Worm (Caenorhabditis elegans) whole organism, young adult: ENCODE results near the gene nhr-233.

Source experiments
- B0019.2 ChIP-seq: fragments of 200-800 bp; sonication (Bioruptor generic); conservative IDR thresholded peaks from 2 replicates; pipeline ENCODE4 v1.3.6; 2022; ENCODE audit warnings: missing genetic modification reagents, missing genetic modification characterization, missing compliant biosample characterization
- B0261.1 ChIP-seq: sonication (generic microtip); optimal IDR thresholded peaks from 2 replicates; lab custom pipeline; 2016; ENCODE audit warnings: mild to moderate bottlenecking, missing genetic modification characterization, moderate library complexity, missing compliant biosample characterization
- B0336.3 ChIP-seq: fragments of 200-800 bp; sonication (Bioruptor generic); IDR thresholded peaks from 2 replicates; pipeline ENCODE4 v1.3.6; 2022; ENCODE audit warnings: missing genetic modification characterization, missing compliant biosample characterization
- C06A6.2 ChIP-seq: fragments of 200-800 bp; sonication (Bioruptor generic); conservative IDR thresholded peaks from 2 replicates; pipeline ENCODE4 v1.3.6; 2022; ENCODE audit warnings: missing genetic modification characterization, missing compliant biosample characterization
- F10E7.11 ChIP-seq: sonication (generic microtip); optimal IDR thresholded peaks from 2 replicates; lab custom pipeline; 2017; ENCODE audit warnings: mild to moderate bottlenecking, missing genetic modification characterization, moderate library complexity, missing compliant biosample characterization
- F22D6.2 ChIP-seq: sonication (generic microtip); optimal IDR thresholded peaks from 2 replicates; lab custom pipeline; 2016; ENCODE audit warnings: mild to moderate bottlenecking, missing genetic modification characterization, missing compliant biosample characterization
- F23B12.7 ChIP-seq: sonication (generic microtip); optimal IDR thresholded peaks from 2 replicates; lab custom pipeline; 2017; ENCODE audit warnings: missing genetic modification characterization, mild to moderate bottlenecking, missing compliant biosample characterization, antibody characterized with exemption, moderate library complexity; ENCODE audit not compliant: insufficient read depth
- F52B5.7 ChIP-seq: sonication (generic microtip); optimal IDR thresholded peaks from 2 replicates; lab custom pipeline; 2016; ENCODE audit warnings: mild to moderate bottlenecking, missing genetic modification characterization, missing compliant biosample characterization
- K11D2.4 ChIP-seq: fragments of 200-800 bp; sonication (Bioruptor generic); IDR thresholded peaks from 2 replicates; pipeline ENCODE4 v1.3.6; 2022; ENCODE audit warnings: missing genetic modification reagents, missing genetic modification characterization, missing compliant biosample characterization
- T07F8.4 ChIP-seq: sonication (generic microtip); optimal IDR thresholded peaks from 2 replicates; lab custom pipeline; 2016; ENCODE audit warnings: mild to moderate bottlenecking, missing genetic modification characterization, moderate library complexity, missing compliant biosample characterization
- Y53G8AR.9 ChIP-seq: fragments of 200-800 bp; sonication (Bioruptor generic); conservative IDR thresholded peaks from 2 replicates; pipeline ENCODE4 v1.3.6; 2022; ENCODE audit warnings: missing genetic modification reagents, missing genetic modification characterization, missing compliant biosample characterization
- Y79H2A.3 ChIP-seq: fragments of 200-800 bp; sonication (Bioruptor generic); conservative IDR thresholded peaks from 2 replicates; pipeline ENCODE4 v1.3.6; 2022; ENCODE audit warnings: missing genetic modification reagents, missing genetic modification characterization, missing compliant biosample characterization
- Y95B8A.8 ChIP-seq: fragments of 200-800 bp; sonication (Bioruptor generic); IDR thresholded peaks from 2 replicates; pipeline ENCODE4 v1.3.6; 2022; ENCODE audit warnings: missing genetic modification reagents, missing genetic modification characterization, missing compliant biosample characterization
- attf-6 ChIP-seq: fragments of 200-800 bp; sonication (Bioruptor generic); IDR thresholded peaks from 2 replicates; pipeline ENCODE4 v1.3.6; 2022; ENCODE audit warnings: missing genetic modification reagents, missing genetic modification characterization, missing compliant biosample characterization
- bed-2 ChIP-seq: fragments of 200-800 bp; sonication (Bioruptor generic); IDR thresholded peaks from 2 replicates; pipeline ENCODE4 v1.3.6; 2022; ENCODE audit warnings: missing genetic modification reagents, missing genetic modification characterization, missing compliant biosample characterization
- cebp-2 ChIP-seq: fragments of 200-800 bp; sonication (Bioruptor generic); IDR thresholded peaks from 2 replicates; pipeline ENCODE4 v1.3.6; 2022; ENCODE audit warnings: missing genetic modification characterization, missing compliant biosample characterization
- ceh-40 ChIP-seq: fragments of 200-800 bp; sonication (Bioruptor generic); IDR thresholded peaks from 2 replicates; pipeline ENCODE4 v1.3.6; 2022; ENCODE audit warnings: missing genetic modification characterization, missing compliant biosample characterization
- ceh-91 ChIP-seq: fragments of 200-800 bp; sonication (Bioruptor generic); IDR thresholded peaks from 2 replicates; pipeline ENCODE4 v1.3.6; 2022; ENCODE audit warnings: missing genetic modification reagents, missing genetic modification characterization, missing compliant biosample characterization
- die-1 ChIP-seq: sonication (generic microtip); optimal IDR thresholded peaks from 2 replicates; lab custom pipeline; 2016; ENCODE audit warnings: missing genotype, mild to moderate bottlenecking, missing genetic modification characterization, missing compliant biosample characterization
- dox-1 ChIP-seq: fragments of 200-800 bp; sonication (Bioruptor generic); IDR thresholded peaks from 2 replicates; pipeline ENCODE4 v1.3.6; 2022; ENCODE audit warnings: missing genetic modification reagents, missing genetic modification characterization, missing compliant biosample characterization
- egrh-3 ChIP-seq: fragments of 200-800 bp; sonication (Bioruptor generic); IDR thresholded peaks from 2 replicates; pipeline ENCODE4 v1.3.6; 2022; ENCODE audit warnings: missing genetic modification reagents, missing genetic modification characterization, missing compliant biosample characterization
- ekl-4 ChIP-seq: fragments of 200-800 bp; sonication (Bioruptor generic); IDR thresholded peaks from 2 replicates; pipeline ENCODE4 v1.3.6; 2022; ENCODE audit warnings: missing genetic modification reagents, missing genetic modification characterization, missing compliant biosample characterization
- gei-17 ChIP-seq: fragments of 200-800 bp; sonication (Bioruptor generic); optimal IDR thresholded peaks from 2 replicates; lab custom pipeline; 2018; ENCODE audit warnings: mild to moderate bottlenecking, missing genetic modification characterization, missing compliant biosample characterization
- lag-1 ChIP-seq: fragments of 200-800 bp; sonication (Bioruptor generic); IDR thresholded peaks from 2 replicates; pipeline ENCODE4 v1.3.6; 2022; ENCODE audit warnings: missing genetic modification reagents, missing genetic modification characterization, missing compliant biosample characterization
- lin-40 ChIP-seq: sonication (generic microtip); optimal IDR thresholded peaks from 2 replicates; lab custom pipeline; 2016; ENCODE audit warnings: missing genetic modification characterization, mild to moderate bottlenecking, missing compliant biosample characterization, missing genotype, missing genetic modification reagents
- lin-54 ChIP-seq: fragments of 200-800 bp; sonication (Bioruptor generic); optimal IDR thresholded peaks from 2 replicates; lab custom pipeline; 2018; ENCODE audit warnings: mild to moderate bottlenecking, missing genetic modification characterization, missing compliant biosample characterization
- lir-1 ChIP-seq: fragments of 200-800 bp; sonication (Bioruptor generic); conservative IDR thresholded peaks from 2 replicates; pipeline ENCODE4 v1.3.6; 2022; ENCODE audit warnings: missing genetic modification reagents, missing genetic modification characterization, missing compliant biosample characterization
- lsl-1 ChIP-seq: fragments of 200-800 bp; sonication (Bioruptor generic); optimal IDR thresholded peaks from 2 replicates; lab custom pipeline; 2018; ENCODE audit warnings: mild to moderate bottlenecking, missing genetic modification characterization, moderate library complexity, missing compliant biosample characterization
- lsy-27 ChIP-seq: sonication (generic microtip); optimal IDR thresholded peaks from 2 replicates; lab custom pipeline; 2017; ENCODE audit warnings: missing genetic modification characterization, mild to moderate bottlenecking, missing compliant biosample characterization, antibody characterized with exemption, missing genotype, borderline replicate concordance; ENCODE audit not compliant: insufficient read depth
- mel-28 ChIP-seq: sonication (generic microtip); optimal IDR thresholded peaks from 2 replicates; lab custom pipeline; 2016; ENCODE audit warnings: borderline replicate concordance, mild to moderate bottlenecking, missing genetic modification characterization, missing compliant biosample characterization
- nhr-179 ChIP-seq: sonication (generic microtip); optimal IDR thresholded peaks from 2 replicates; lab custom pipeline; 2016; ENCODE audit warnings: mild to moderate bottlenecking, missing genetic modification characterization, missing compliant biosample characterization
- nhr-27 ChIP-seq: fragments of 200-800 bp; sonication (Bioruptor generic); optimal IDR thresholded peaks from 2 replicates; lab custom pipeline; 2018; ENCODE audit warnings: mild to moderate bottlenecking, missing genetic modification characterization, moderate library complexity, missing compliant biosample characterization
- nhr-80 ChIP-seq: sonication (generic microtip); optimal IDR thresholded peaks from 2 replicates; lab custom pipeline; 2016; ENCODE audit warnings: missing genetic modification characterization, missing compliant biosample characterization
- pbrm-1 ChIP-seq: fragments of 200-800 bp; sonication (Bioruptor generic); IDR thresholded peaks from 2 replicates; pipeline ENCODE4 v1.3.6; 2022; ENCODE audit warnings: missing genetic modification reagents, missing genetic modification characterization, missing compliant biosample characterization
- repo-1 ChIP-seq: sonication (generic microtip); optimal IDR thresholded peaks from 2 replicates; lab custom pipeline; 2017; ENCODE audit warnings: mild to moderate bottlenecking, missing genetic modification characterization, missing compliant biosample characterization
- sdz-38 ChIP-seq: sonication (generic microtip); optimal IDR thresholded peaks from 2 replicates; lab custom pipeline; 2016; ENCODE audit warnings: missing genotype, missing genetic modification characterization, missing compliant biosample characterization
- snpc-1.3 ChIP-seq: sonication (generic microtip); optimal IDR thresholded peaks from 2 replicates; lab custom pipeline; 2017; ENCODE audit warnings: missing genetic modification characterization, mild to moderate bottlenecking, missing compliant biosample characterization, antibody characterized with exemption, moderate library complexity, missing genotype, missing genetic modification reagents; ENCODE audit not compliant: insufficient read depth
- snpc-4 ChIP-seq, 5 experiments: fragments of 150-350 bp in 1 of 5; sonication (generic microtip) in 4 of 5; optimal IDR thresholded peaks; 2 replicates each; lab custom pipeline; 2014 to 2018; ENCODE audit warnings: missing genetic modification characterization in 5 of 5, missing biosample characterization in 3 of 5, antibody characterized with exemption in 2 of 5, mild to moderate bottlenecking in 2 of 5, missing compliant biosample characterization in 2 of 5, missing genotype in 2 of 5, moderate library complexity in 2 of 5, missing genetic modification reagents in 1 of 5
- sptf-2 ChIP-seq: fragments of 200-800 bp; sonication (Bioruptor generic); optimal IDR thresholded peaks from 2 replicates; lab custom pipeline; 2018; ENCODE audit warnings: mild to moderate bottlenecking, missing genetic modification characterization, missing compliant biosample characterization
- tlf-1 ChIP-seq: fragments of 200-800 bp; sonication (Bioruptor generic); optimal IDR thresholded peaks from 2 replicates; lab custom pipeline; 2018; ENCODE audit warnings: mild to moderate bottlenecking, missing genetic modification characterization, missing compliant biosample characterization
- unc-62 ChIP-seq: fragments of 150-350 bp; optimal IDR thresholded peaks from 2 replicates; lab custom pipeline; 2014; ENCODE audit warnings: missing biosample characterization, missing genetic modification reagents, missing genetic modification characterization
- zfh-2 ChIP-seq: fragments of 200-800 bp; sonication (Bioruptor generic); conservative IDR thresholded peaks from 2 replicates; pipeline ENCODE4 v1.3.6; 2022; ENCODE audit warnings: missing genetic modification reagents, missing genetic modification characterization, missing compliant biosample characterization
- ztf-25 ChIP-seq: fragments of 200-800 bp; sonication (Bioruptor generic); IDR thresholded peaks from 2 replicates; pipeline ENCODE4 v1.3.6; 2022; ENCODE audit warnings: missing genetic modification reagents, missing genetic modification characterization, missing compliant biosample characterization
- ztf-26 ChIP-seq: sonication (generic microtip); optimal IDR thresholded peaks from 2 replicates; lab custom pipeline; 2017; ENCODE audit warnings: missing genetic modification characterization, missing compliant biosample characterization
- ztf-3 ChIP-seq: fragments of 200-800 bp; sonication (Bioruptor generic); optimal IDR thresholded peaks from 2 replicates; lab custom pipeline; 2018; ENCODE audit warnings: mild to moderate bottlenecking, missing genetic modification characterization, missing compliant biosample characterization
- ztf-6 ChIP-seq: fragments of 200-800 bp; sonication (Bioruptor generic); IDR thresholded peaks from 2 replicates; pipeline ENCODE4 v1.3.6; 2022; ENCODE audit warnings: missing genetic modification reagents, missing genetic modification characterization, missing compliant biosample characterization

nhr-233 gene

DNA sequence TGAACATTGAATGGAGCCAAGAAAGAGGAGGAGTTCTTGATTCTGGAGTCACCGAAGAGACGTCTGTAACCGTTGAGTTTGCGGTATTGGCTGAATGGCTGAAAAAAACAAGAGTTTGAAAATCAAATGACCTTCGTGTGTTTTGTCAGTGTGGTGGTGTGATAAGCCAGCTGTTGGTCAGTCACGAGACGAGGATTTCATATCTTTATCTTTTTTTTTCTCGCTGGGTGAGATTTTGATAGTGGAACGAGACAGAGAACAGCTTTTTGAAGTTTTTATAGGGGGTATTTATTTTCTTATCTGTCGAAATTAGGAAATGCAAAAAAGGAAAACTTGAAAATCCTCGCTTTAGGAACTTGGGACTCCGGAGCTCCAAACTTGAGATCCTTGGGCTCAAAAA is 23.9 kb upstream of the nhr-233 start:
- TF ChIP-seq nhr-80 (tag; lab: Kevin White, UChicago) (peak; percentile 20), snpc-1.3 (tag; lab: Kevin White, UChicago) (no peak), dox-1 (no peak; the same call in 1 of the 2 replicates), B0336.3 (GFP tag; lab: Robert Waterston, UW) (no peak), snpc-4 (GFP tag; optimal IDR thresholded peaks at IDR 0.05; lab: Kevin White, UChicago) (no peak), snpc-4 (tag; optimal IDR thresholded peaks at IDR 0.05; lab: Kevin White, UChicago) (no peak), nhr-179 (tag; lab: Kevin White, UChicago) (no peak), K11D2.4 (GFP tag; lab: Robert Waterston, UW) (0 out of 2 replicates have a peak, but pooled peaks have one; percentile 8), ztf-3 (GFP tag; lab: Kevin White, UChicago) (no peak), zfh-2 (GFP tag; lab: Robert Waterston, UW) (no peak), pbrm-1 (GFP tag; lab: Robert Waterston, UW) (peak; percentile 25; the same call in 1 of the 2 replicates)

DNA sequence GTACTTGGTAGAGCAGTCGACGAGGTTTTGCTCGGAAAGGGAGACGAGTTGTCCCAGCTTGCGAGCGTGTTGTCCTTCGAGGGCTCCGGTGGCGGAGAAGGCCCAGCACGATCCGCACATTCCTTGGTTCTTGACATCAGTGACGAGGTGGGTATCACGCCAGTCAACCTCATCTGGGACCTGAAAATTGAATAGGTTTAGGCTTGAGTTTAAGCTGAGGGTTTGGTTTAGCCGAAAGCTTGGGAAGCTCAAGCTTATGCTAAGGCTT is 23.1 kb upstream of the nhr-233 start:
- TF ChIP-seq nhr-27 (tag; lab: Kevin White, UChicago): no peak
- no peak for TF ChIP-seq nhr-80 (tag; lab: Kevin White, UChicago)
- no peak for TF ChIP-seq mel-28 (tag; lab: Kevin White, UChicago)
- no peak for TF ChIP-seq F23B12.7 (tag; lab: Kevin White, UChicago)
- TF ChIP-seq cebp-2: peak; percentile 31; the same call in 1 of the 2 replicates
- TF ChIP-seq Y79H2A.3 (GFP tag; lab: Robert Waterston, UW): no peak
- peak; percentile 27; the same call in 1 of the 2 replicates for TF ChIP-seq attf-6 (GFP tag; lab: Robert Waterston, UW)
- no peak for TF ChIP-seq F22D6.2
- no peak for TF ChIP-seq T07F8.4 (tag; lab: Kevin White, UChicago)
- TF ChIP-seq Y53G8AR.9: 0 out of 2 replicates have a peak, but pooled peaks have one; percentile 45
- no peak; the same call in 1 of the 2 replicates for TF ChIP-seq egrh-3 (GFP tag; lab: Robert Waterston, UW)
- no peak for TF ChIP-seq C06A6.2 (GFP tag; lab: Robert Waterston, UW)
- no peak for TF ChIP-seq unc-62 (GFP tag; lab: Kevin White, UChicago)
- no peak for TF ChIP-seq lsl-1
- peak; percentile 38 for TF ChIP-seq repo-1 (tag; lab: Kevin White, UChicago)
- no peak for TF ChIP-seq ceh-91 (GFP tag; lab: Robert Waterston, UW)
- no peak for TF ChIP-seq lsy-27 (tag; lab: Kevin White, UChicago)
- TF ChIP-seq F10E7.11 (tag; lab: Kevin White, UChicago): no peak
- TF ChIP-seq lir-1 (GFP tag; lab: Robert Waterston, UW): no peak
- TF ChIP-seq B0019.2 (GFP tag; lab: Robert Waterston, UW): no peak
- TF ChIP-seq ekl-4 (GFP tag; lab: Robert Waterston, UW): 0 out of 2 replicates have a peak, but pooled peaks have one; percentile 22
- TF ChIP-seq tlf-1 (GFP tag; lab: Kevin White, UChicago): no peak
- peak; percentile 44 for TF ChIP-seq Y95B8A.8 (GFP tag; lab: Robert Waterston, UW)
- no peak for TF ChIP-seq ztf-3 (GFP tag; lab: Kevin White, UChicago)
- no peak for TF ChIP-seq ztf-6 (GFP tag; lab: Robert Waterston, UW)
- TF ChIP-seq gei-17 (GFP tag; lab: Kevin White, UChicago): no peak
- no peak for TF ChIP-seq F52B5.7 (tag; lab: Kevin White, UChicago)
- TF ChIP-seq zfh-2 (GFP tag; lab: Robert Waterston, UW): peak; percentile 85
- TF ChIP-seq sptf-2: no peak
- TF ChIP-seq lag-1 (GFP tag; lab: Robert Waterston, UW): no peak
- TF ChIP-seq B0336.3 (GFP tag; lab: Robert Waterston, UW): 0 out of 2 replicates have a peak, but pooled peaks have one; percentile 7
- no peak for TF ChIP-seq lin-40
- TF ChIP-seq ceh-40 (GFP tag; lab: Robert Waterston, UW): no peak
- TF ChIP-seq ztf-26 (tag; lab: Kevin White, UChicago): no peak
- no peak for TF ChIP-seq bed-2
- TF ChIP-seq die-1 (tag; lab: Kevin White, UChicago): no peak
- TF ChIP-seq ztf-25 (GFP tag; lab: Robert Waterston, UW): no peak
- TF ChIP-seq lin-54 (GFP tag; lab: Kevin White, UChicago): no peak
- no peak for TF ChIP-seq sdz-38 (tag; lab: Kevin White, UChicago)
- TF ChIP-seq B0261.1 (tag; lab: Kevin White, UChicago): no peak
